Worm (Caenorhabditis elegans) whole organism, late embryonic: Measurements from ENCODE around the gene nhr-125.
A peak's percentile ranks its signal among the peaks of the same experiment; 100 is the strongest.

Source experiments
- C08G9.2 ChIP-seq: sonication (generic microtip); optimal IDR thresholded peaks from 2 replicates; lab custom pipeline; 2016; ENCODE audit warnings: mild to moderate bottlenecking, missing genetic modification characterization, moderate library complexity, missing compliant biosample characterization
- C38D4.7 ChIP-seq: fragments of 200-800 bp; sonication (Bioruptor generic); optimal IDR thresholded peaks from 2 replicates; lab custom pipeline; 2018; ENCODE audit warnings: mild to moderate bottlenecking, missing genetic modification characterization, moderate library complexity, missing compliant biosample characterization
- T23F11.4 ChIP-seq: fragments of 200-800 bp; sonication (Bioruptor generic); optimal IDR thresholded peaks from 2 replicates; lab custom pipeline; 2018; ENCODE audit warnings: mild to moderate bottlenecking, missing genetic modification characterization, missing compliant biosample characterization
- Y22D7AL.16 ChIP-seq: sonication (generic microtip); optimal IDR thresholded peaks from 2 replicates; lab custom pipeline; 2016; ENCODE audit warnings: missing genetic modification characterization, missing compliant biosample characterization
- ama-1 ChIP-seq: fragments of 150-350 bp; optimal IDR thresholded peaks from 2 replicates; lab custom pipeline; 2014
- ceh-19 ChIP-seq: fragments of 200-800 bp; sonication (Bioruptor generic); optimal IDR thresholded peaks from 2 replicates; lab custom pipeline; 2018; ENCODE audit warnings: mild to moderate bottlenecking, missing genetic modification characterization, missing compliant biosample characterization
- ceh-24 ChIP-seq: sonication (generic microtip); optimal IDR thresholded peaks from 2 replicates; lab custom pipeline; 2016; ENCODE audit warnings: mild to moderate bottlenecking, missing genetic modification characterization, missing compliant biosample characterization
- ceh-30 ChIP-seq: fragments of 150-350 bp; optimal IDR thresholded peaks from 2 replicates; lab custom pipeline; 2014; ENCODE audit warnings: missing biosample characterization, missing genetic modification characterization
- ceh-31 ChIP-seq: sonication (generic microtip); optimal IDR thresholded peaks from 2 replicates; lab custom pipeline; 2016; ENCODE audit warnings: missing genetic modification characterization, missing compliant biosample characterization
- ceh-34 ChIP-seq: sonication (generic microtip); optimal IDR thresholded peaks from 2 replicates; lab custom pipeline; 2016; ENCODE audit warnings: mild to moderate bottlenecking, missing genetic modification characterization, missing compliant biosample characterization
- ceh-9 ChIP-seq: sonication (generic microtip); optimal IDR thresholded peaks from 2 replicates; lab custom pipeline; 2016; ENCODE audit warnings: mild to moderate bottlenecking, missing genetic modification characterization, inconsistent platforms, missing compliant biosample characterization
- elt-2 ChIP-seq: sonication (generic microtip); optimal IDR thresholded peaks from 2 replicates; lab custom pipeline; 2016; ENCODE audit warnings: missing genetic modification reagents, missing genetic modification characterization, missing compliant biosample characterization
- elt-4 ChIP-seq: sonication (generic microtip); optimal IDR thresholded peaks from 2 replicates; lab custom pipeline; 2016; ENCODE audit warnings: missing genetic modification characterization, missing compliant biosample characterization
- ets-4 ChIP-seq: sonication (generic microtip); optimal IDR thresholded peaks from 2 replicates; lab custom pipeline; 2016; ENCODE audit warnings: missing genetic modification characterization, missing compliant biosample characterization
- fax-1 ChIP-seq: sonication (generic microtip); optimal IDR thresholded peaks from 2 replicates; lab custom pipeline; 2016; ENCODE audit warnings: missing genotype, missing genetic modification characterization, missing compliant biosample characterization
- fkh-10 ChIP-seq: fragments of 150-350 bp; optimal IDR thresholded peaks from 2 replicates; lab custom pipeline; 2014; ENCODE audit warnings: missing biosample characterization, missing genetic modification reagents, missing genetic modification characterization
- fkh-6 ChIP-seq: sonication (generic microtip); optimal IDR thresholded peaks from 2 replicates; lab custom pipeline; 2016; ENCODE audit warnings: missing genetic modification characterization, missing compliant biosample characterization
- gmeb-2 ChIP-seq: sonication (generic microtip); optimal IDR thresholded peaks from 2 replicates; lab custom pipeline; 2016; ENCODE audit warnings: missing genetic modification characterization, inconsistent platforms, missing compliant biosample characterization
- hlh-13 ChIP-seq: fragments of 200-800 bp; sonication (Bioruptor generic); optimal IDR thresholded peaks from 2 replicates; lab custom pipeline; 2018; ENCODE audit warnings: mild to moderate bottlenecking, missing genetic modification characterization, missing compliant biosample characterization
- hlh-30 ChIP-seq: sonication (generic microtip); optimal IDR thresholded peaks from 2 replicates; lab custom pipeline; 2017; ENCODE audit warnings: antibody characterized with exemption, missing genetic modification characterization, missing compliant biosample characterization; ENCODE audit not compliant: insufficient read depth
- lim-6 ChIP-seq: sonication (generic microtip); optimal IDR thresholded peaks from 2 replicates; lab custom pipeline; 2016; ENCODE audit warnings: missing genetic modification characterization, missing compliant biosample characterization
- nhr-232 ChIP-seq: sonication (generic microtip); optimal IDR thresholded peaks from 2 replicates; lab custom pipeline; 2016; ENCODE audit warnings: missing genetic modification characterization, missing compliant biosample characterization
- npax-4 ChIP-seq: sonication (generic microtip); optimal IDR thresholded peaks from 2 replicates; lab custom pipeline; 2016; ENCODE audit warnings: missing genetic modification characterization, missing compliant biosample characterization
- pax-1 ChIP-seq: fragments of 150-350 bp; optimal IDR thresholded peaks from 2 replicates; lab custom pipeline; 2014; ENCODE audit warnings: missing biosample characterization, missing genetic modification characterization
- pha-4 ChIP-seq: fragments of 150-350 bp; optimal IDR thresholded peaks from 2 replicates; lab custom pipeline; 2018; ENCODE audit warnings: missing biosample characterization, missing genetic modification reagents, missing genetic modification characterization
- pros-1 ChIP-seq: fragments of 150-350 bp; optimal IDR thresholded peaks from 2 replicates; lab custom pipeline; 2014; ENCODE audit warnings: missing biosample characterization, missing genetic modification reagents, missing genetic modification characterization
- rnt-1 ChIP-seq: sonication (generic microtip); optimal IDR thresholded peaks from 2 replicates; lab custom pipeline; 2016; ENCODE audit warnings: missing genetic modification characterization, missing compliant biosample characterization
- sdc-2 ChIP-seq: sonication (generic microtip); optimal IDR thresholded peaks from 2 replicates; lab custom pipeline; 2016; ENCODE audit warnings: missing genotype, missing genetic modification characterization, missing compliant biosample characterization
- sox-2 ChIP-seq: fragments of 200-800 bp; sonication (Bioruptor generic); IDR thresholded peaks from 2 replicates; pipeline ENCODE4 v1.3.6; 2022; ENCODE audit warnings: missing genetic modification reagents, missing genetic modification characterization, missing compliant biosample characterization
- syd-9 ChIP-seq: sonication (generic microtip); optimal IDR thresholded peaks from 2 replicates; lab custom pipeline; 2016; ENCODE audit warnings: mild to moderate bottlenecking, missing genetic modification characterization, moderate library complexity, missing compliant biosample characterization
- tbx-2 ChIP-seq: sonication (generic microtip); optimal IDR thresholded peaks from 2 replicates; lab custom pipeline; 2016; ENCODE audit warnings: missing genetic modification characterization, missing compliant biosample characterization
- ttx-3 ChIP-seq: sonication (generic microtip); optimal IDR thresholded peaks from 2 replicates; lab custom pipeline; 2016; ENCODE audit warnings: missing genetic modification reagents, missing genetic modification characterization, missing compliant biosample characterization
- unc-3 ChIP-seq, 2 experiments: fragments of 200-800 bp in 1 of 2; sonication (Bioruptor generic) in 1 of 2; sonication (generic microtip) in 1 of 2; conservative IDR thresholded peaks in 1 of 2; optimal IDR thresholded peaks in 1 of 2; 2 replicates each; pipeline versions ENCODE4 v1.3.6 to Lab custom; 2016 to 2022; ENCODE audit warnings: missing compliant biosample characterization in 2 of 2, missing genetic modification characterization in 2 of 2, missing genetic modification reagents in 1 of 2
- unc-42 ChIP-seq: sonication (generic microtip); optimal IDR thresholded peaks from 2 replicates; lab custom pipeline; 2016; ENCODE audit warnings: missing genotype, missing genetic modification characterization, missing compliant biosample characterization
- unc-55 ChIP-seq: sonication (generic microtip); optimal IDR thresholded peaks from 2 replicates; lab custom pipeline; 2017; ENCODE audit warnings: missing biosample characterization, missing genetic modification reagents, missing genetic modification characterization

Gene nhr-125

DNA sequence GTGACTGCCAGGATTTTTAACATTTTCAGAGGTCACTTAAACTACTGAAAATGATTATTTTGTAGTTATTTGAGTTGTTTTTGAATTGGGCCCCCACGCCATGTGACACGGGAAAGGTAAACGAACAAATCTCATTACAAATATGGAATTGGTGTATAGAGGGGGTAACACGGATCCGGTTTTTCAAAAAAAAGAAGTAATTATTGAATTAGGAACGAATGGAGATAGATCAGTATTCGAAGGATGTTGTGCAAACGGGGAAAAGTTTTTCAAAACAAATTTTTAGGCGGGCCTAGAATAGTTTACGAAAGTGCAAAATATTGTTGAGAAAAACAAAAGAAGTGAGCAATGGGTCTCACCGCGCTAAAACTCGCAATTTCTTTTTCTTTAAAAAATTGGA is 41.1 kb upstream of the nhr-125 start, which contains the start of gene F32D1.11:
Gene F32D1.11 (minus strand): TSS at position 101 of the 400 bp plus-strand sequence.
- no peak for TF ChIP-seq unc-55 (GFP tag; lab: Kevin White, UChicago)
- no peak for TF ChIP-seq ama-1 (lab: Kevin White, UChicago)
- TF ChIP-seq ttx-3 (tag; lab: Kevin White, UChicago), result no peak
- no peak for TF ChIP-seq lim-6 (tag; lab: Kevin White, UChicago)
- TF ChIP-seq tbx-2 (tag; lab: Kevin White, UChicago), result no peak
- TF ChIP-seq hlh-13 (GFP tag; lab: Kevin White, UChicago), result no peak
- TF ChIP-seq npax-4 (tag; lab: Kevin White, UChicago), result no peak
- TF ChIP-seq rnt-1, result no peak
- TF ChIP-seq ceh-9 (tag; lab: Kevin White, UChicago), result no peak
- TF ChIP-seq Y22D7AL.16 (tag; lab: Kevin White, UChicago), result no peak
- no peak for TF ChIP-seq C38D4.7 (GFP tag; lab: Kevin White, UChicago)
- TF ChIP-seq gmeb-2 (tag; lab: Kevin White, UChicago), result no peak
- no peak for TF ChIP-seq hlh-30 (tag; lab: Kevin White, UChicago)
- no peak for TF ChIP-seq ceh-19 (GFP tag; lab: Kevin White, UChicago)

DNA sequence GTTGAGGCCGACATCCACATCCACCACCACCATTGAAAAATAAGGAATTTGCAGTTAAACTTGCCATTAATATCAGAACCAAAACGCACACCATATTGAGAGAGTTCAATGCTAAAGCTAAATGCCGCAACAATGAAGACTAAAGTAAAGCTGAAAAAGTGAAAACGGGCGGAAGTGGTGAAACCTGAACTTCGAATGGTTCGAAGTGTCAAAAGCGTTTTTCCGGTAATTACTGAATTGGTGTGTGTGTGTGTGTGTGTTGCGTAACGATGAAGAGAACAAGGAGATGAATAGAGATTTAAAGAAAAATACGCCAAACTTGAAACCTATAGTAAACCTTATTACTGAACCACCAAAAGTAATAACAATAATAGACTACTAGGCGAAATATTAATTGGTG is 39.2 kb upstream of the nhr-125 start, which contains the start of gene grl-13:
Gene grl-13 (minus strand): TSS at position 101 of the 400 bp plus-strand sequence.
- TF ChIP-seq C08G9.2 (tag; lab: Kevin White, UChicago), result no peak
- no peak for TF ChIP-seq sdc-2 (tag; lab: Kevin White, UChicago)
- no peak for TF ChIP-seq lim-6 (tag; lab: Kevin White, UChicago)
- no peak for TF ChIP-seq sox-2 (GFP tag; lab: Robert Waterston, UW)
- TF ChIP-seq fkh-6, result no peak
- TF ChIP-seq syd-9 (tag; lab: Kevin White, UChicago), result no peak
- no peak for TF ChIP-seq fkh-10 (GFP tag; lab: Kevin White, UChicago)

DNA sequence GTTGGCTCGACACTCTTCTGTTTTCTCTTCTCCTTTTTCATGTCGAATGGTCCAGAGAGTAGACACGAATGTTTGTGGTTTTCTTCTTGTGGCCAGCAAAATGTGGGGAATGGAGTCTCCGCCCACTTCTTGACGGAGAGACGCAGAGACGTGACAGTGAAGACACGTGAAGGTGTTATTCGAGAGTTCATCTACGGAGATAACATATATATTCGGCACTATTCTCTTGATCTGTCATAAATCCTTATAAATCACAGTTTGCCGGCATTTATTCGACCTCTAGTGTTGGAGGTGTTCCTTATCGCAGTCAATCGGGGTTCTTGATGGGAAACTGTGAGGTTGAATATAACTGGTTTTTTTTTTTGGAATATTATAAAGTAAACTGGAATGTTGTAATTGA is 36.2 kb upstream of the nhr-125 start, which contains the start of gene F32D1.3:
Gene F32D1.3 (minus strand): TSS at position 65 of the 400 bp plus-strand sequence.
- no peak for TF ChIP-seq hlh-30 (tag; lab: Kevin White, UChicago)
- TF ChIP-seq fax-1 (tag; lab: Kevin White, UChicago), result no peak
- TF ChIP-seq T23F11.4 (GFP tag; lab: Kevin White, UChicago), result no peak
- no peak for TF ChIP-seq nhr-232 (tag; lab: Kevin White, UChicago)
- TF ChIP-seq unc-3 (GFP tag; conservative IDR thresholded peaks at IDR 0.05; lab: Robert Waterston, UW), result no peak
- TF ChIP-seq unc-3 (tag; optimal IDR thresholded peaks at IDR 0.05; lab: Kevin White, UChicago), result no peak
- TF ChIP-seq ets-4, result no peak
- no peak for TF ChIP-seq elt-2 (tag; lab: Kevin White, UChicago)
- peak; percentile 4 for TF ChIP-seq unc-55 (GFP tag; lab: Kevin White, UChicago)

DNA sequence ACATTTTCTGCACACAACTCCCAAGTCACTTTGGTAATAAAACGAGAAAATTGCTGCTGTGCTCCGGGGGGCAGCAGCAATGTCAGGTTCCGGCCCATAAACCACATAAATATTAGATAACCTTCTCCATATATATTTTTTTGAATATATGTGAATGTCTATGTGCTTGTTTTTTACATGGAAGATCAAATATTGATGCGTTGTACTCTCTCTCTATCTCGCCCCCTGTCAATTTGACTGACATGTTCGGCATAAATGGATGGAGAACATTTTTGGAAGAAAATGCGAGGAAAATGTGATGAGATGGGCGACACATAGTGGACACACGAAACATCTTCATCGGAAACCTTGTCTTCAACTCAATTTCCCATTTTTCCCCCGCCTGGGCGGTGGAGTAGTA is 34.7 kb upstream of the nhr-125 start:
- TF ChIP-seq unc-55 (GFP tag; lab: Kevin White, UChicago), result peak; percentile 71
- TF ChIP-seq unc-42 (tag; lab: Kevin White, UChicago), result peak; percentile 48
- TF ChIP-seq elt-4, result no peak
- no peak for TF ChIP-seq ceh-30 (tag; lab: Kevin White, UChicago)

DNA sequence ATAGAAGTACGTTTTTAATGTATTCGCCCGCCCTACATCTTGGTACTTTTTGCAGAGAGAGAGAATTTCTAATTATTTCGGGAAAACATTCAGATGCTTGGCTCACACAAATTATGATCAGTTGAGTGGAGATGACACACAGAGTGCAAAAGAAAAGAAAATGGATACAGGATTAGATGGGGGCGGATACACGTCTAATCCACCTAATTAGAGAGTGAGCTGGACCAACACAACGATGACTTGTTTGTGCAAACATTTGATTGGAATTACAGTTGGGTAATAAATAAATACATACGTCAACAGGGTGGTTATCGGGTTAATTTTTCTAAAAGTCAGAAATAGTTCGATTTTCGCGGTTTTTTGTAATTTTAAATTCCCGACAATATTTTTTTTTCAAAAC is 33.8 kb upstream of the nhr-125 start:
- TF ChIP-seq unc-42 (tag; lab: Kevin White, UChicago), result peak; percentile 46
- no peak for TF ChIP-seq ama-1 (lab: Kevin White, UChicago)
- no peak for TF ChIP-seq elt-4
- TF ChIP-seq ttx-3 (tag; lab: Kevin White, UChicago), result no peak
- no peak for TF ChIP-seq pha-4
- TF ChIP-seq pax-1, result no peak
- TF ChIP-seq ceh-24 (tag; lab: Kevin White, UChicago), result no peak
- TF ChIP-seq gmeb-2 (tag; lab: Kevin White, UChicago), result no peak
- TF ChIP-seq ceh-31 (tag; lab: Kevin White, UChicago), result peak; percentile 55
- TF ChIP-seq pros-1 (tag; lab: Kevin White, UChicago), result no peak
- TF ChIP-seq ceh-34 (tag; lab: Kevin White, UChicago), result no peak
- TF ChIP-seq sdc-2 (tag; lab: Kevin White, UChicago), result no peak
- TF ChIP-seq Y22D7AL.16 (tag; lab: Kevin White, UChicago), result no peak
- TF ChIP-seq npax-4 (tag; lab: Kevin White, UChicago), result no peak
